Fruit fly (Drosophila melanogaster) whole organism, prepupa: ENCODE measurements around the gene CG3156.

Experiments
- Blimp-1 ChIP-seq: fragments of 200-800 bp; sonication (Bioruptor generic); optimal IDR thresholded peaks from 3 replicates; lab custom pipeline; 2017; ENCODE audit warnings: missing biosample characterization, missing genetic modification characterization, mild to moderate bottlenecking, moderate library complexity, missing genetic modification reagents
- CG10631 ChIP-seq: fragments of 200-800 bp; sonication (Bioruptor generic); optimal IDR thresholded peaks from 2 replicates; lab custom pipeline; 2016; ENCODE audit warnings: missing biosample characterization, missing genetic modification characterization
- CG11294 ChIP-seq: fragments of 200-800 bp; sonication (Bioruptor generic); IDR thresholded peaks from 2 replicates; pipeline ENCODE4 v1.3.6; 2022; ENCODE audit warnings: missing biosample characterization, missing genetic modification characterization
- CG11762 ChIP-seq: fragments of 200-800 bp; sonication (Bioruptor generic); optimal IDR thresholded peaks from 3 replicates; lab custom pipeline; 2016; ENCODE audit warnings: missing biosample characterization, missing genetic modification characterization; ENCODE audit not compliant: insufficient read depth
- CG11902 ChIP-seq: fragments of 200-800 bp; sonication (Bioruptor generic); optimal IDR thresholded peaks from 3 replicates; lab custom pipeline; 2016; ENCODE audit warnings: missing biosample characterization, missing genetic modification characterization
- CG16779 ChIP-seq: fragments of 200-800 bp; sonication (Bioruptor generic); optimal IDR thresholded peaks from 3 replicates; lab custom pipeline; 2017; ENCODE audit warnings: missing biosample characterization, mild to moderate bottlenecking, missing genetic modification characterization
- CG31627 ChIP-seq: fragments of 200-800 bp; sonication (Bioruptor generic); optimal IDR thresholded peaks from 3 replicates; lab custom pipeline; 2016; ENCODE audit warnings: missing biosample characterization, missing genetic modification characterization
- CG32006 ChIP-seq: fragments of 200-800 bp; sonication (Bioruptor generic); optimal IDR thresholded peaks from 3 replicates; lab custom pipeline; 2017; ENCODE audit warnings: missing biosample characterization, mild to moderate bottlenecking, missing genetic modification characterization
- CG34406 ChIP-seq: fragments of 200-800 bp; sonication (Bioruptor generic); optimal IDR thresholded peaks from 3 replicates; lab custom pipeline; 2016; ENCODE audit warnings: missing biosample characterization, missing genetic modification characterization
- CG3919 ChIP-seq: fragments of 200-800 bp; sonication (Bioruptor generic); optimal IDR thresholded peaks from 3 replicates; lab custom pipeline; 2016; ENCODE audit warnings: missing biosample characterization, missing genetic modification characterization
- CG6163 ChIP-seq: fragments of 200-800 bp; sonication (Bioruptor generic); IDR thresholded peaks from 3 replicates; pipeline ENCODE4 v1.3.6; 2022; ENCODE audit warnings: missing biosample characterization, missing genetic modification characterization
- CG6276 ChIP-seq: fragments of 200-800 bp; sonication (Bioruptor generic); optimal IDR thresholded peaks from 2 replicates; lab custom pipeline; 2017; ENCODE audit warnings: missing biosample characterization, mild to moderate bottlenecking, missing genetic modification characterization
- CG6808 ChIP-seq: fragments of 200-800 bp; sonication (Bioruptor generic); optimal IDR thresholded peaks from 3 replicates; lab custom pipeline; 2017; ENCODE audit warnings: missing biosample characterization, missing genetic modification characterization, mild to moderate bottlenecking, moderate library complexity, missing genetic modification reagents
- CG7368 ChIP-seq: fragments of 200-800 bp; sonication (Bioruptor generic); optimal IDR thresholded peaks from 3 replicates; lab custom pipeline; 2016; ENCODE audit warnings: missing biosample characterization, missing genetic modification characterization
- CG8119 ChIP-seq: fragments of 200-800 bp; sonication (Bioruptor generic); IDR thresholded peaks from 3 replicates; pipeline ENCODE4 v1.3.6; 2022; ENCODE audit warnings: missing biosample characterization, missing genetic modification characterization
- CG8319 ChIP-seq: fragments of 200-800 bp; sonication (Bioruptor generic); optimal IDR thresholded peaks from 3 replicates; lab custom pipeline; 2016; ENCODE audit warnings: missing biosample characterization, missing genetic modification characterization
- CG8632 ChIP-seq: fragments of 200-800 bp; sonication (Bioruptor generic); optimal IDR thresholded peaks from 3 replicates; lab custom pipeline; 2016; ENCODE audit warnings: missing biosample characterization, missing genetic modification characterization
- CG9139 ChIP-seq: fragments of 200-800 bp; sonication (Bioruptor generic); optimal IDR thresholded peaks from 3 replicates; lab custom pipeline; 2017; ENCODE audit warnings: missing biosample characterization, mild to moderate bottlenecking, missing genetic modification characterization
- Eip75B ChIP-seq: fragments of 200-800 bp; sonication (Bioruptor generic); optimal IDR thresholded peaks from 3 replicates; lab custom pipeline; 2016; ENCODE audit warnings: missing biosample characterization, missing genetic modification characterization
- Eip78C ChIP-seq: fragments of 200-800 bp; sonication (Bioruptor generic); peaks from one replicate; lab custom pipeline; 2016; ENCODE audit warnings: missing biosample characterization, missing genetic modification characterization
- Eip93F ChIP-seq: fragments of 200-800 bp; sonication (Bioruptor generic); optimal IDR thresholded peaks from 2 replicates; lab custom pipeline; 2016; ENCODE audit warnings: missing biosample characterization, mild to moderate bottlenecking, missing genetic modification characterization
- Gug ChIP-seq: fragments of 200-800 bp; sonication (Bioruptor generic); IDR thresholded peaks from 2 replicates; pipeline ENCODE4 v1.3.6; 2022; ENCODE audit warnings: missing biosample characterization, missing genetic modification characterization
- Hr38 ChIP-seq: sonication (Bioruptor generic); optimal IDR thresholded peaks from 2 replicates; lab custom pipeline; 2016; ENCODE audit warnings: missing biosample characterization, missing genetic modification characterization
- Hr39 ChIP-seq: fragments of 200-800 bp; sonication (Bioruptor generic); optimal IDR thresholded peaks from 2 replicates; lab custom pipeline; 2016; ENCODE audit warnings: missing biosample characterization, missing genetic modification characterization
- Hr4 ChIP-seq: fragments of 200-800 bp; sonication (Bioruptor generic); optimal IDR thresholded peaks from 3 replicates; lab custom pipeline; 2016; ENCODE audit warnings: missing biosample characterization, missing genetic modification characterization
- Lpt ChIP-seq: fragments of 200-800 bp; sonication (Bioruptor generic); optimal IDR thresholded peaks from 3 replicates; lab custom pipeline; 2016; ENCODE audit warnings: missing biosample characterization, missing genetic modification characterization
- Met ChIP-seq: fragments of 200-800 bp; sonication (Bioruptor generic); optimal IDR thresholded peaks from 3 replicates; lab custom pipeline; 2016; ENCODE audit warnings: missing biosample characterization, missing genetic modification characterization
- OdsH ChIP-seq: fragments of 200-800 bp; sonication (Bioruptor generic); optimal IDR thresholded peaks from 3 replicates; lab custom pipeline; 2016; ENCODE audit warnings: missing biosample characterization, missing genetic modification characterization
- Sox102F ChIP-seq: fragments of 200-800 bp; sonication (Bioruptor generic); optimal IDR thresholded peaks from 2 replicates; lab custom pipeline; 2016; ENCODE audit warnings: missing biosample characterization, mild to moderate bottlenecking, missing genetic modification characterization
- Sox14 ChIP-seq: fragments of 200-800 bp; sonication (Bioruptor generic); optimal IDR thresholded peaks from 3 replicates; lab custom pipeline; 2016; ENCODE audit warnings: missing biosample characterization, missing genetic modification characterization
- Sox15 ChIP-seq: fragments of 200-800 bp; sonication (Bioruptor generic); optimal IDR thresholded peaks from 3 replicates; lab custom pipeline; 2016; ENCODE audit warnings: missing biosample characterization, missing genetic modification characterization
- achi ChIP-seq: fragments of 200-800 bp; sonication (Bioruptor generic); optimal IDR thresholded peaks from 3 replicates; lab custom pipeline; 2016; ENCODE audit warnings: missing biosample characterization, missing genetic modification characterization
- cyc ChIP-seq: fragments of 200-800 bp; sonication (Bioruptor generic); optimal IDR thresholded peaks from 3 replicates; lab custom pipeline; 2016; ENCODE audit warnings: missing biosample characterization, missing genetic modification characterization
- dac ChIP-seq: fragments of 200-800 bp; sonication (Bioruptor generic); optimal IDR thresholded peaks from 2 replicates; lab custom pipeline; 2017; ENCODE audit warnings: missing biosample characterization, mild to moderate bottlenecking, missing genetic modification characterization
- dsx ChIP-seq: fragments of 200-800 bp; optimal IDR thresholded peaks from 3 replicates; lab custom pipeline; 2019; ENCODE audit warnings: missing biosample characterization, mild to moderate bottlenecking, missing genetic modification characterization, moderate library complexity; ENCODE audit not compliant: poor library complexity, severe bottlenecking
- eg ChIP-seq: fragments of 200-800 bp; sonication (Bioruptor generic); IDR thresholded peaks from 3 replicates; pipeline ENCODE4 v1.3.6; 2022; ENCODE audit warnings: missing biosample characterization, missing genetic modification characterization
- fd59A ChIP-seq: fragments of 200-800 bp; sonication (Bioruptor generic); optimal IDR thresholded peaks from 2 replicates; lab custom pipeline; 2017; ENCODE audit warnings: missing biosample characterization, mild to moderate bottlenecking, missing genetic modification characterization, missing genetic modification reagents
- lz ChIP-seq: fragments of 200-800 bp; sonication (Bioruptor generic); optimal IDR thresholded peaks from 3 replicates; lab custom pipeline; 2016; ENCODE audit warnings: missing biosample characterization, missing genetic modification characterization
- net ChIP-seq: fragments of 200-800 bp; sonication (Bioruptor generic); optimal IDR thresholded peaks from 3 replicates; lab custom pipeline; 2016; ENCODE audit warnings: missing biosample characterization, missing genetic modification characterization
- spab ChIP-seq: fragments of 200-800 bp; sonication (Bioruptor generic); optimal IDR thresholded peaks from 2 replicates; lab custom pipeline; 2017; ENCODE audit warnings: missing biosample characterization, mild to moderate bottlenecking, missing genetic modification characterization, missing genetic modification reagents
- ss ChIP-seq, 2 experiments: fragments of 200-800 bp; sonication (Bioruptor generic); optimal IDR thresholded peaks; 2 replicates in 1 of 2; 3 replicates in 1 of 2; lab custom pipeline; 2017 to 2018; ENCODE audit warnings: mild to moderate bottlenecking in 2 of 2, missing biosample characterization in 2 of 2, missing genetic modification characterization in 2 of 2, moderate library complexity in 1 of 2
- topi ChIP-seq: fragments of 200-800 bp; sonication (Bioruptor generic); optimal IDR thresholded peaks from 3 replicates; lab custom pipeline; 2016; ENCODE audit warnings: missing biosample characterization, missing genetic modification characterization
- vri ChIP-seq: fragments of 200-800 bp; sonication (Bioruptor generic); optimal IDR thresholded peaks from 3 replicates; lab custom pipeline; 2016; ENCODE audit warnings: missing biosample characterization, mild to moderate bottlenecking, missing genetic modification characterization

CG3156 gene

DNA sequence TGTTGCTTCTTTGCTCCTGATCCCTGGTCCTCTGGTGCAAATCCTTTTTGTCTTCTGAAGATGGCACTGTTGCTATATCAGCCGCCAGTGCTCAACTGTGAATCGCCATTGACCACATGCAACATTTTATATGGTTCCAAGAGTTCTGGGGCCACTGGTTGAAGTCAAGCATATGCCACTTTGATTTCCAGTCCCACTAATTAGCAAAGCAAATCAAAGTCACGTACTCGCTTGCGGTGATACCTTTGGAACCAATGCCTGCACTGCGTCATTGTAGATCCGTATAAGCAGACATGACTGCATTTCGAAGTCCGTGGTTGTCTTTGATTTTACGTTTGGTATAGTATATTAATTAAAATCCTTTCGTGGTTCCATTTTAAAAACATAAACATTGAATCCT, 18.4 kb upstream of the CG3156 start, which contains the start of gene Cyp4g1:
TSS of gene Cyp4g1 (minus strand) at position 101 of the 400 bp plus-strand sequence.
- no peak for TF ChIP-seq Met (GFP tag; lab: Kevin White, UChicago)
- no peak for TF ChIP-seq eg
- TF ChIP-seq fd59A: no peak
- TF ChIP-seq cyc (GFP tag; lab: Kevin White, UChicago): no peak
- TF ChIP-seq CG11762 (GFP tag; lab: Kevin White, UChicago): no peak
- no peak for TF ChIP-seq CG8319 (GFP tag; lab: Kevin White, UChicago)
- no peak for TF ChIP-seq Gug (GFP tag; lab: Robert Waterston, UW)
- no peak for TF ChIP-seq Hr38 (GFP tag; lab: Kevin White, UChicago)
- no peak for TF ChIP-seq topi (GFP tag; lab: Kevin White, UChicago)
- no peak for TF ChIP-seq Eip75B (GFP tag; lab: Kevin White, UChicago)
- no peak for TF ChIP-seq lz (GFP tag; lab: Kevin White, UChicago)
- no peak for TF ChIP-seq CG6163 (GFP tag; lab: Robert Waterston, UW)

DNA sequence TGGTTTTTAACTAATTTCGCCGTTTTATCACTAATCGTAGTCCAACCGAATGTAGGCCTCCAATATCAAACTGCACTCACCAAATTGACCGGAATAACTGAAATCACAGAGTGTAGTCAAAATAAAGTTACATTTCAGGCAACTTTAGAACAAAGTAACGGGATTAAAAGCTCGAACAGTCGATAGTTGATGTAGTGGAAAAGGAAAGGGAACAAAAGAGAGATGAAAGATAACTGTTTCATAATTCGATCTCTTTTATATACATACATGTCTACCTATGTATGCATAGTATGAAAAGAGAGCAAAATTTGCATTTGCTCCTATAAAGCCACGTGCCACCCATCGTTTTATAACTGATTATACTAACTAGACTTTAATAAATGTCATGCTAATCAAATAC, 17.1 kb upstream of the CG3156 start, which contains the start of gene CG32816:
TSS of gene CG32816 (minus strand) at position 101 of the 400 bp plus-strand sequence.
- TF ChIP-seq CG9139 (GFP tag; lab: Kevin White, UChicago) (no peak), achi (GFP tag; lab: Kevin White, UChicago) (no peak), CG32006 (GFP tag; lab: Kevin White, UChicago) (no peak), fd59A (no peak), Lpt (GFP tag; lab: Kevin White, UChicago) (no peak), Eip78C (no peak), CG11902 (GFP tag; lab: Kevin White, UChicago) (no peak), vri (GFP tag; lab: Kevin White, UChicago) (no peak), Blimp-1 (GFP tag; lab: Kevin White, UChicago) (no peak), CG11294 (GFP tag; lab: Robert Waterston, UW) (no peak), CG16779 (tag; lab: Kevin White, UChicago) (no peak), Hr38 (GFP tag; lab: Kevin White, UChicago) (no peak), Gug (GFP tag; lab: Robert Waterston, UW) (no peak)
- TF ChIP-seq, all 60 proteins: peak for 0

DNA sequence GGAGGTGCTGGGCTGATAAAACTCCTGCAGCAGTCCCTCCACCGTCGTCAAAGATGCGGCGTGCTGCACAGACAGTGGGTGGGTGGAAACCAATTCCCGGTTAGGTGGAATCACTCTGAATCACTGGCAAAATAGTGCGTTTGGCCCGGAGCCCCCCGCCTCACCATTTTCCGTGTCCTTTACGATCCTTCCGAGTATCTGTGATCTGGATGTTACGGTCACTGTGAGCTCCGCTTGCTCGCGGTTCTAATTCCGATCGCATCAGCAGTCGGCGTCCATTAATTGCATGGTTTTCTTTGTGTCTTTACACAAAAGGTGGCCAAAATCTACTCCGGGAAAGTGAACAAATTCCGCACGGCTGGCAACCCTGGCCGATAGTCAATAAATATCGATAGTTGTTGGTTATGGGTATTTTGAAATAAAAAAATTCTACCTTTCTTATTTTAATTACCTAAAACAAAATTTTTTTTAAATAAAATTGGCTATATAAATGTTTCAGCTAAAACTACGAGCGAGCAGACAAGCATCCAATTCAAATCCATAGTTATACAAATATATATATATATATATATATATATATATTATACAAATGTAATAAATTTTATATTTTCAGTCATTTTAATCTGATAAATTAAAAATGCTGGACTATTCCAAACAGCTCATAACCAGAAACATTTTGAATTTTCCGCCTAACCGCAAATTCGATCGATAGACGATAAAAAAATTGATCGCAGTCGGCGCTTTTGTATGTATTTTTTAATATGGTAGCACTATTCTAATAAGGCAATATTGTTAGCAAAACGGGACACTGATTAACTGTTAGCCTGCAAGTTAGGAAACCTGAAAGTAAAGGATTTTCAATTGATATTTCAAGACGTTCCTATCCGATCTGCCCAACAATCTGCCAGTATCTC, 11.2 kb upstream of the CG3156 start, which contains the start of the genes ebo and CG13373:
TSS of gene ebo (minus strand) at position 350 of the 914 bp plus-strand sequence.
TSS of gene CG13373 (plus strand) at position 755 of the 914 bp plus-strand sequence.
- no peak for TF ChIP-seq OdsH
- no peak for TF ChIP-seq CG3919
- no peak for TF ChIP-seq dsx (GFP tag; lab: Kevin White, UChicago)
- TF ChIP-seq CG8319 (GFP tag; lab: Kevin White, UChicago): no peak
- TF ChIP-seq CG6276: no peak
- peak; percentile 84 for TF ChIP-seq Sox14 (GFP tag; lab: Kevin White, UChicago)
- no peak for TF ChIP-seq CG6808 (GFP tag; lab: Kevin White, UChicago)
- peak; percentile 30 for TF ChIP-seq CG34406
- no peak for TF ChIP-seq ss (GFP tag; optimal IDR thresholded peaks at IDR 0.05; lab: Kevin White, UChicago)
- TF ChIP-seq Sox15 (GFP tag; lab: Kevin White, UChicago): no peak
- TF ChIP-seq CG31627 (GFP tag; lab: Kevin White, UChicago): peak; percentile 1
- TF ChIP-seq Eip78C: peak; percentile 38
- no peak for TF ChIP-seq Hr38 (GFP tag; lab: Kevin White, UChicago)
- TF ChIP-seq Hr39 (GFP tag; lab: Kevin White, UChicago): no peak
- TF ChIP-seq fd59A: no peak
- TF ChIP-seq Eip93F (GFP tag; lab: Kevin White, UChicago): no peak
- no peak for TF ChIP-seq Sox102F
- TF ChIP-seq CG8119 (GFP tag; lab: Robert Waterston, UW): no peak
- peak; percentile 7 for TF ChIP-seq CG8632 (GFP tag; lab: Kevin White, UChicago)
- TF ChIP-seq CG7368 (GFP tag; lab: Kevin White, UChicago): no peak
- TF ChIP-seq CG6163 (GFP tag; lab: Robert Waterston, UW): 0 out of 3 replicates have a peak, but pooled peaks have one; percentile 29
- TF ChIP-seq CG16779 (tag; lab: Kevin White, UChicago): no peak
- TF ChIP-seq Blimp-1 (GFP tag; lab: Kevin White, UChicago): no peak
- peak; percentile 55 for TF ChIP-seq CG10631 (GFP tag; lab: Kevin White, UChicago)
- TF ChIP-seq Hr4 (GFP tag; lab: Kevin White, UChicago): no peak
- peak; percentile 52; the same call in 2 of the 3 replicates for TF ChIP-seq eg
- TF ChIP-seq CG11294 (GFP tag; lab: Robert Waterston, UW): no peak
- TF ChIP-seq Gug (GFP tag; lab: Robert Waterston, UW): no peak
- TF ChIP-seq net (GFP tag; lab: Kevin White, UChicago): no peak
- no peak for TF ChIP-seq CG11902 (GFP tag; lab: Kevin White, UChicago)
- no peak for TF ChIP-seq dac (GFP tag; lab: Kevin White, UChicago)
- no peak for TF ChIP-seq spab
